Fruit fly (Drosophila melanogaster) whole organism, embryonic: ENCODE results near the gene Mics1.

Experiments
- CG10274 ChIP-seq: fragments of 200-800 bp; sonication (Bioruptor generic); optimal IDR thresholded peaks from 3 replicates; lab custom pipeline; 2017; ENCODE audit warnings: missing biosample characterization, mild to moderate bottlenecking, missing genetic modification characterization
- CG11085 ChIP-seq: fragments of 200-800 bp; sonication (Bioruptor generic); IDR thresholded peaks from 2 replicates; pipeline ENCODE4 v1.3.6; 2022; ENCODE audit warnings: missing biosample characterization, missing genetic modification characterization
- CG11093 ChIP-seq: fragments of 200-800 bp; sonication (Bioruptor generic); IDR thresholded peaks from 3 replicates; pipeline ENCODE4 v1.3.6; 2022; ENCODE audit warnings: missing biosample characterization, missing genetic modification characterization
- CG11247 ChIP-seq: fragments of 200-800 bp; sonication (Bioruptor generic); IDR thresholded peaks from 2 replicates; pipeline ENCODE4 v1.3.6; 2022; ENCODE audit warnings: missing biosample characterization, missing genetic modification characterization
- CG1233 ChIP-seq: fragments of 200-800 bp; sonication (Bioruptor generic); optimal IDR thresholded peaks from 4 replicates; lab custom pipeline; 2018; ENCODE audit warnings: missing biosample characterization, mild to moderate bottlenecking, missing genetic modification characterization
- CG12659 ChIP-seq: fragments of 200-800 bp; sonication (Bioruptor generic); optimal IDR thresholded peaks from 3 replicates; lab custom pipeline; 2017; ENCODE audit warnings: mild to moderate bottlenecking, missing biosample characterization, missing genetic modification reagents, missing genetic modification characterization
- CG13123 ChIP-seq: fragments of 200-800 bp; sonication (Bioruptor generic); optimal IDR thresholded peaks from 2 replicates; lab custom pipeline; 2016; ENCODE audit warnings: missing biosample characterization, missing genetic modification characterization
- CG13424 ChIP-seq: fragments of 200-800 bp; sonication (Bioruptor generic); optimal IDR thresholded peaks from 2 replicates; lab custom pipeline; 2019; ENCODE audit warnings: missing biosample characterization, mild to moderate bottlenecking, missing genetic modification characterization, moderate library complexity
- CG14050 ChIP-seq: fragments of 200-800 bp; sonication (Bioruptor generic); IDR thresholded peaks from 3 replicates; pipeline ENCODE4 v1.3.6; 2022; ENCODE audit warnings: missing biosample characterization, missing genetic modification characterization
- CG14860 ChIP-seq: fragments of 200-800 bp; sonication (Bioruptor generic); IDR thresholded peaks from 3 replicates; pipeline ENCODE4 v1.3.6; 2022; ENCODE audit warnings: missing biosample characterization, missing genetic modification characterization; ENCODE audit not compliant: partially characterized antibody
- CG15073 ChIP-seq: fragments of 200-800 bp; sonication (Bioruptor generic); optimal IDR thresholded peaks from 2 replicates; lab custom pipeline; 2016; ENCODE audit warnings: missing biosample characterization, missing genetic modification characterization
- CG30020 ChIP-seq: fragments of 200-800 bp; optimal IDR thresholded peaks from 2 replicates; lab custom pipeline; 2019; ENCODE audit warnings: missing biosample characterization, mild to moderate bottlenecking, missing genetic modification characterization, moderate library complexity
- CG32532 ChIP-seq: fragments of 200-800 bp; sonication (Bioruptor generic); IDR thresholded peaks from 2 replicates; pipeline ENCODE4 v1.3.6; 2022; ENCODE audit warnings: missing biosample characterization, missing genetic modification characterization
- CG4282 ChIP-seq: fragments of 200-800 bp; sonication (Bioruptor generic); optimal IDR thresholded peaks from 2 replicates; lab custom pipeline; 2016; ENCODE audit warnings: missing biosample characterization, missing genetic modification characterization
- CG4707 ChIP-seq: fragments of 200-800 bp; sonication (Bioruptor generic); optimal IDR thresholded peaks from 2 replicates; lab custom pipeline; 2018; ENCODE audit warnings: missing biosample characterization, mild to moderate bottlenecking, missing genetic modification characterization, moderate library complexity
- CG4730 ChIP-seq: fragments of 200-800 bp; sonication (Bioruptor generic); IDR thresholded peaks from 2 replicates; pipeline ENCODE4 v1.3.6; 2022; ENCODE audit warnings: missing biosample characterization, missing genetic modification characterization
- CG6654 ChIP-seq: fragments of 200-800 bp; sonication (Bioruptor generic); optimal IDR thresholded peaks from 2 replicates; lab custom pipeline; 2017; ENCODE audit warnings: missing biosample characterization, mild to moderate bottlenecking, missing genetic modification characterization
- CG7357 ChIP-seq: fragments of 200-800 bp; sonication (Bioruptor generic); IDR thresholded peaks from 3 replicates; pipeline ENCODE4 v1.3.6; 2022; ENCODE audit warnings: missing biosample characterization, missing genetic modification characterization
- CG7963 ChIP-seq: fragments of 200-800 bp; sonication (Bioruptor generic); IDR thresholded peaks from 3 replicates; pipeline ENCODE4 v1.3.6; 2022; ENCODE audit warnings: missing biosample characterization, missing genetic modification characterization; ENCODE audit not compliant: partially characterized antibody
- CG8388 ChIP-seq: fragments of 200-800 bp; sonication (Bioruptor generic); optimal IDR thresholded peaks from 2 replicates; lab custom pipeline; 2019; ENCODE audit warnings: missing biosample characterization, mild to moderate bottlenecking, missing genetic modification characterization, moderate library complexity
- Camta ChIP-seq: fragments of 200-800 bp; sonication (Bioruptor generic); optimal IDR thresholded peaks from 2 replicates; lab custom pipeline; 2016; ENCODE audit warnings: missing biosample characterization, missing genetic modification characterization
- Ets65A ChIP-seq: fragments of 200-800 bp; sonication (Bioruptor generic); peaks from one replicate; lab custom pipeline; 2016; ENCODE audit warnings: missing biosample characterization, missing genetic modification characterization
- Gug ChIP-seq: fragments of 200-800 bp; sonication (Bioruptor generic); IDR thresholded peaks from 4 replicates; pipeline ENCODE4 v1.3.6; 2022; ENCODE audit warnings: missing biosample characterization, missing genetic modification characterization
- Kr ChIP-seq: fragments of 200-800 bp; sonication (Bioruptor generic); optimal IDR thresholded peaks from 2 replicates; lab custom pipeline; 2017; ENCODE audit warnings: missing biosample characterization, mild to moderate bottlenecking, missing genetic modification characterization
- MBD-R2 ChIP-seq: fragments of 200-800 bp; sonication (Bioruptor generic); IDR thresholded peaks from 2 replicates; pipeline ENCODE4 v1.3.6; 2022; ENCODE audit warnings: missing biosample characterization, missing genetic modification characterization
- MESR4 ChIP-seq: fragments of 200-800 bp; sonication (Bioruptor generic); optimal IDR thresholded peaks from 2 replicates; lab custom pipeline; 2018; ENCODE audit warnings: missing biosample characterization, mild to moderate bottlenecking, missing genetic modification characterization, moderate library complexity
- Meics ChIP-seq: fragments of 200-800 bp; sonication (Bioruptor generic); optimal IDR thresholded peaks from 2 replicates; lab custom pipeline; 2017; ENCODE audit warnings: missing biosample characterization, mild to moderate bottlenecking, missing genetic modification characterization
- Oaz ChIP-seq: fragments of 200-800 bp; sonication (Bioruptor generic); IDR thresholded peaks from 2 replicates; pipeline ENCODE4 v1.3.6; 2022; ENCODE audit warnings: missing biosample characterization, missing genetic modification characterization
- Optix ChIP-seq: fragments of 200-800 bp; sonication (Bioruptor generic); IDR thresholded peaks from 3 replicates; pipeline ENCODE4 v1.3.6; 2022; ENCODE audit warnings: missing biosample characterization, missing genetic modification characterization
- Trl ChIP-seq, 3 experiments: fragments of >200 bp in 2 of 3; fragments of 200-800 bp in 1 of 3; sonication (Bioruptor generic) in 1 of 3; optimal IDR thresholded peaks; 2 replicates in 1 of 3; 3 replicates in 2 of 3; lab custom pipeline; 2016 to 2017; ENCODE audit warnings: missing biosample characterization in 1 of 3, missing genetic modification characterization in 1 of 3
- Vsx1 ChIP-seq: fragments of 200-800 bp; sonication (Bioruptor generic); optimal IDR thresholded peaks from 2 replicates; lab custom pipeline; 2017; ENCODE audit warnings: missing biosample characterization, mild to moderate bottlenecking, missing genetic modification characterization, missing genetic modification reagents
- Xbp1 ChIP-seq: fragments of 200-800 bp; sonication (Bioruptor generic); optimal IDR thresholded peaks from 3 replicates; lab custom pipeline; 2016; ENCODE audit warnings: missing biosample characterization, mild to moderate bottlenecking, missing genetic modification characterization
- btn ChIP-seq: fragments of 200-800 bp; sonication (Bioruptor generic); optimal IDR thresholded peaks from 2 replicates; lab custom pipeline; 2016; ENCODE audit warnings: missing biosample characterization, missing genetic modification characterization
- cato ChIP-seq: fragments of 200-800 bp; sonication (Bioruptor generic); optimal IDR thresholded peaks from 2 replicates; lab custom pipeline; 2016; ENCODE audit warnings: missing biosample characterization, missing genetic modification characterization, borderline replicate concordance
- chm ChIP-seq: fragments of 200-800 bp; sonication (Bioruptor generic); IDR thresholded peaks from 2 replicates; pipeline ENCODE4 v1.3.6; 2022; ENCODE audit warnings: missing biosample characterization, missing genetic modification characterization
- crp ChIP-seq, 2 experiments: fragments of 200-800 bp; sonication (Bioruptor generic); optimal IDR thresholded peaks; 2 replicates in 1 of 2; 3 replicates in 1 of 2; lab custom pipeline; 2017; ENCODE audit warnings: missing biosample characterization in 2 of 2, missing genetic modification characterization in 2 of 2, mild to moderate bottlenecking in 1 of 2, moderate library complexity in 1 of 2
- dan ChIP-seq: fragments of 200-800 bp; sonication (Bioruptor generic); IDR thresholded peaks from 2 replicates; pipeline ENCODE4 v1.3.6; 2022; ENCODE audit warnings: missing biosample characterization, missing genetic modification characterization
- danr ChIP-seq: fragments of 200-800 bp; sonication (Bioruptor generic); IDR thresholded peaks from 2 replicates; pipeline ENCODE4 v1.3.6; 2022; ENCODE audit warnings: missing biosample characterization, missing genetic modification characterization
- gcm ChIP-seq: fragments of 200-800 bp; sonication (Bioruptor generic); optimal IDR thresholded peaks from 2 replicates; lab custom pipeline; 2019; ENCODE audit warnings: missing biosample characterization, mild to moderate bottlenecking, missing genetic modification characterization, moderate library complexity
- gsb-n ChIP-seq: fragments of 200-800 bp; sonication (Bioruptor generic); optimal IDR thresholded peaks from 3 replicates; lab custom pipeline; 2018; ENCODE audit warnings: missing biosample characterization, mild to moderate bottlenecking, missing genetic modification characterization
- knrl ChIP-seq: fragments of 200-800 bp; sonication (Bioruptor generic); IDR thresholded peaks from 3 replicates; pipeline ENCODE4 v1.3.6; 2022; ENCODE audit warnings: missing biosample characterization, missing genetic modification characterization; ENCODE audit not compliant: partially characterized antibody
- lmd ChIP-seq: fragments of 200-800 bp; sonication (Bioruptor generic); IDR thresholded peaks from 2 replicates; pipeline ENCODE4 v1.3.6; 2022; ENCODE audit warnings: missing biosample characterization, missing genetic modification characterization
- nerfin-1 ChIP-seq: fragments of 200-800 bp; sonication (Bioruptor generic); optimal IDR thresholded peaks from 3 replicates; lab custom pipeline; 2019; ENCODE audit warnings: missing biosample characterization, mild to moderate bottlenecking, missing genetic modification characterization, moderate library complexity
- oc ChIP-seq: fragments of 200-800 bp; sonication (Bioruptor generic); optimal IDR thresholded peaks from 2 replicates; lab custom pipeline; 2018; ENCODE audit warnings: missing biosample characterization, mild to moderate bottlenecking, missing genetic modification characterization, moderate library complexity
- shn ChIP-seq: fragments of 200-800 bp; sonication (Bioruptor generic); optimal IDR thresholded peaks from 3 replicates; lab custom pipeline; 2016; ENCODE audit warnings: missing biosample characterization, missing genetic modification characterization
- sisA ChIP-seq: fragments of 200-800 bp; sonication (Bioruptor generic); IDR thresholded peaks from 2 replicates; pipeline ENCODE4 v1.3.6; 2022; ENCODE audit warnings: missing biosample characterization, missing genetic modification characterization
- sqz ChIP-seq: fragments of 200-800 bp; sonication (Bioruptor generic); optimal IDR thresholded peaks from 3 replicates; lab custom pipeline; 2018; ENCODE audit warnings: missing biosample characterization, mild to moderate bottlenecking, missing genetic modification characterization
- stwl ChIP-seq: fragments of 200-800 bp; sonication (Bioruptor generic); optimal IDR thresholded peaks from 3 replicates; lab custom pipeline; 2018; ENCODE audit warnings: missing biosample characterization, mild to moderate bottlenecking, missing genetic modification characterization, moderate library complexity
- tgo ChIP-seq: fragments of 200-800 bp; sonication (Bioruptor generic); IDR thresholded peaks from 3 replicates; pipeline ENCODE4 v1.3.6; 2022; ENCODE audit warnings: missing biosample characterization, missing genetic modification characterization
- twi ChIP-seq: fragments of 200-800 bp; optimal IDR thresholded peaks from 2 replicates; lab custom pipeline; 2019; ENCODE audit warnings: missing biosample characterization, mild to moderate bottlenecking, missing genetic modification characterization, moderate library complexity
- wor ChIP-seq: fragments of 200-800 bp; sonication (Bioruptor generic); IDR thresholded peaks from 2 replicates; pipeline ENCODE4 v1.3.6; 2022; ENCODE audit warnings: missing biosample characterization, missing genetic modification characterization

Mics1 gene

DNA sequence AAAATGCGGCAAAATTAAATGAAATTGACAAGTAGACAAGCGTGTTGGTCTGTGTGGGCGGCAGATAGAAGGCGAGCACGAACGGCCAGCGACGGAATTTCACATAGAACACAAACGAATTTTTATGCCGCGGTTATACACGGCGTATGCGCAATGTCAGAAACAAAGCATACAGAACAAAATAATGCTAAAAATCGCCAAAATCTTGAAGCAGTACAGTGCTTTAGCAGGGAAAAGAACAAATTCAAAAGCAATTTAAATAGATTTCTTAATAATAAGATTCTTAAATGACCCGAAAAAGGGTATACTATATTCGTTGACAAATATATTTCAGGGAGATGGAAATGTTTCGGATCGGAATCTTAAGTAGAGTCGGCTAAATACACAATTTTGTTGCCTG, 1.7 kb downstream of the Mics1 start (continued):
- TF ChIP-seq CG15073 (GFP tag; lab: Kevin White, UChicago) (no peak), CG12659 (no peak), tgo (GFP tag; lab: Robert Waterston, UW) (0 out of 3 replicates have a peak, but pooled peaks have one; percentile 14), wor (no peak), shn (GFP tag; lab: Kevin White, UChicago) (no peak), Vsx1 (no peak), CG11085 (GFP tag; lab: Robert Waterston, UW) (no peak), knrl (GFP tag; lab: Robert Waterston, UW) (no peak), CG13123 (GFP tag; lab: Kevin White, UChicago) (no peak), Xbp1 (peak; percentile 31), CG7963 (GFP tag; lab: Robert Waterston, UW) (no peak), Oaz (GFP tag; lab: Robert Waterston, UW) (no peak), CG11247 (GFP tag; lab: Robert Waterston, UW) (peak; percentile 17; the same call in 1 of the 2 replicates), CG8388 (GFP tag; lab: Kevin White, UChicago) (no peak), sqz (GFP tag; lab: Kevin White, UChicago) (no peak), chm (GFP tag; lab: Robert Waterston, UW) (no peak), nerfin-1 (tag; lab: Kevin White, UChicago) (no peak), CG14860 (no peak), crp (GFP tag; optimal IDR thresholded peaks at IDR 0.05; lab: Kevin White, UChicago) (no peak), CG32532 (GFP tag; lab: Robert Waterston, UW) (peak; percentile 57), Kr (GFP tag; lab: Kevin White, UChicago) (no peak), gsb-n (tag; lab: Kevin White, UChicago) (no peak), CG4282 (GFP tag; lab: Kevin White, UChicago) (no peak), CG14050 (GFP tag; lab: Robert Waterston, UW) (no peak), CG4730 (GFP tag; lab: Robert Waterston, UW) (no peak), CG30020 (tag; lab: Kevin White, UChicago) (no peak), MESR4 (GFP tag; lab: Kevin White, UChicago) (no peak), CG10274 (no peak), btn (GFP tag; lab: Kevin White, UChicago) (no peak), Optix (GFP tag; lab: Robert Waterston, UW) (no peak), dan (GFP tag; lab: Robert Waterston, UW) (no peak), stwl (tag; lab: Kevin White, UChicago) (no peak), lmd (GFP tag; lab: Robert Waterston, UW) (peak; percentile 24; the same call in 1 of the 2 replicates), cato (GFP tag; lab: Kevin White, UChicago) (no peak), CG7357 (GFP tag; lab: Robert Waterston, UW) (no peak), Meics (peak; percentile 36), Camta (GFP tag; lab: Kevin White, UChicago) (no peak), CG11093 (no peak), twi (tag; lab: Kevin White, UChicago) (no peak), CG4707 (GFP tag; lab: Kevin White, UChicago) (no peak), danr (GFP tag; lab: Robert Waterston, UW) (no peak), CG13424 (peak; percentile 14), sisA (GFP tag; lab: Robert Waterston, UW) (no peak), CG6654 (no peak), gcm (GFP tag; lab: Kevin White, UChicago) (no peak), Ets65A (GFP tag; lab: Kevin White, UChicago) (no peak), CG1233 (GFP tag; lab: Kevin White, UChicago) (no peak), Gug (no peak), Trl (optimal IDR thresholded peaks at IDR 0.05; lab: Kevin White, UChicago) (no peak), Trl (GFP tag; optimal IDR thresholded peaks at IDR 0.05; lab: Kevin White, UChicago) (no peak), MBD-R2 (GFP tag; lab: Robert Waterston, UW) (no peak), oc (tag; lab: Kevin White, UChicago) (no peak)
